Fruit fly (Drosophila melanogaster) whole organism, prepupa: Measurements from ENCODE around the gene Sod1.
A peak's percentile ranks its signal among the peaks of the same experiment; 100 is the strongest.

ENCODE experiments used
- Blimp-1 ChIP-seq: fragments of 200-800 bp; sonication (Bioruptor generic); optimal IDR thresholded peaks from 3 replicates; lab custom pipeline; 2017; ENCODE audit warnings: missing biosample characterization, missing genetic modification characterization, mild to moderate bottlenecking, moderate library complexity, missing genetic modification reagents
- CG10631 ChIP-seq: fragments of 200-800 bp; sonication (Bioruptor generic); optimal IDR thresholded peaks from 2 replicates; lab custom pipeline; 2016; ENCODE audit warnings: missing biosample characterization, missing genetic modification characterization
- CG11294 ChIP-seq: fragments of 200-800 bp; sonication (Bioruptor generic); IDR thresholded peaks from 2 replicates; pipeline ENCODE4 v1.3.6; 2022; ENCODE audit warnings: missing biosample characterization, missing genetic modification characterization
- CG11762 ChIP-seq: fragments of 200-800 bp; sonication (Bioruptor generic); optimal IDR thresholded peaks from 3 replicates; lab custom pipeline; 2016; ENCODE audit warnings: missing biosample characterization, missing genetic modification characterization; ENCODE audit not compliant: insufficient read depth
- CG11902 ChIP-seq: fragments of 200-800 bp; sonication (Bioruptor generic); optimal IDR thresholded peaks from 3 replicates; lab custom pipeline; 2016; ENCODE audit warnings: missing biosample characterization, missing genetic modification characterization
- CG1621 ChIP-seq: fragments of 200-800 bp; sonication (Bioruptor generic); optimal IDR thresholded peaks from 3 replicates; lab custom pipeline; 2018; ENCODE audit warnings: missing biosample characterization, mild to moderate bottlenecking, missing genetic modification characterization
- CG3032 ChIP-seq: fragments of 200-800 bp; optimal IDR thresholded peaks from 2 replicates; lab custom pipeline; 2019; ENCODE audit warnings: missing biosample characterization, mild to moderate bottlenecking, missing genetic modification characterization, moderate library complexity
- CG32006 ChIP-seq: fragments of 200-800 bp; sonication (Bioruptor generic); optimal IDR thresholded peaks from 3 replicates; lab custom pipeline; 2017; ENCODE audit warnings: missing biosample characterization, mild to moderate bottlenecking, missing genetic modification characterization
- CG34406 ChIP-seq: fragments of 200-800 bp; sonication (Bioruptor generic); optimal IDR thresholded peaks from 3 replicates; lab custom pipeline; 2016; ENCODE audit warnings: missing biosample characterization, missing genetic modification characterization
- CG3919 ChIP-seq: fragments of 200-800 bp; sonication (Bioruptor generic); optimal IDR thresholded peaks from 3 replicates; lab custom pipeline; 2016; ENCODE audit warnings: missing biosample characterization, missing genetic modification characterization
- CG6163 ChIP-seq: fragments of 200-800 bp; sonication (Bioruptor generic); IDR thresholded peaks from 3 replicates; pipeline ENCODE4 v1.3.6; 2022; ENCODE audit warnings: missing biosample characterization, missing genetic modification characterization
- CG6276 ChIP-seq: fragments of 200-800 bp; sonication (Bioruptor generic); optimal IDR thresholded peaks from 2 replicates; lab custom pipeline; 2017; ENCODE audit warnings: missing biosample characterization, mild to moderate bottlenecking, missing genetic modification characterization
- CG6792 ChIP-seq: fragments of 200-800 bp; sonication (Bioruptor generic); optimal IDR thresholded peaks from 3 replicates; lab custom pipeline; 2016; ENCODE audit warnings: missing biosample characterization, missing genetic modification characterization
- CG6808 ChIP-seq: fragments of 200-800 bp; sonication (Bioruptor generic); optimal IDR thresholded peaks from 3 replicates; lab custom pipeline; 2017; ENCODE audit warnings: missing biosample characterization, missing genetic modification characterization, mild to moderate bottlenecking, moderate library complexity, missing genetic modification reagents
- CG6854 ChIP-seq: fragments of 200-800 bp; sonication (Bioruptor generic); optimal IDR thresholded peaks from 2 replicates; lab custom pipeline; 2017; ENCODE audit warnings: missing biosample characterization, mild to moderate bottlenecking, missing genetic modification characterization
- CG7368 ChIP-seq: fragments of 200-800 bp; sonication (Bioruptor generic); optimal IDR thresholded peaks from 3 replicates; lab custom pipeline; 2016; ENCODE audit warnings: missing biosample characterization, missing genetic modification characterization
- CG8119 ChIP-seq: fragments of 200-800 bp; sonication (Bioruptor generic); IDR thresholded peaks from 3 replicates; pipeline ENCODE4 v1.3.6; 2022; ENCODE audit warnings: missing biosample characterization, missing genetic modification characterization
- CG8632 ChIP-seq: fragments of 200-800 bp; sonication (Bioruptor generic); optimal IDR thresholded peaks from 3 replicates; lab custom pipeline; 2016; ENCODE audit warnings: missing biosample characterization, missing genetic modification characterization
- CG9139 ChIP-seq: fragments of 200-800 bp; sonication (Bioruptor generic); optimal IDR thresholded peaks from 3 replicates; lab custom pipeline; 2017; ENCODE audit warnings: missing biosample characterization, mild to moderate bottlenecking, missing genetic modification characterization
- Eip75B ChIP-seq: fragments of 200-800 bp; sonication (Bioruptor generic); optimal IDR thresholded peaks from 3 replicates; lab custom pipeline; 2016; ENCODE audit warnings: missing biosample characterization, missing genetic modification characterization
- Eip78C ChIP-seq: fragments of 200-800 bp; sonication (Bioruptor generic); peaks from one replicate; lab custom pipeline; 2016; ENCODE audit warnings: missing biosample characterization, missing genetic modification characterization
- Ets96B ChIP-seq: fragments of 200-800 bp; optimal IDR thresholded peaks from 2 replicates; lab custom pipeline; 2019; ENCODE audit warnings: missing biosample characterization, mild to moderate bottlenecking, missing genetic modification characterization, moderate library complexity
- Gug ChIP-seq: fragments of 200-800 bp; sonication (Bioruptor generic); IDR thresholded peaks from 2 replicates; pipeline ENCODE4 v1.3.6; 2022; ENCODE audit warnings: missing biosample characterization, missing genetic modification characterization
- Hr38 ChIP-seq: sonication (Bioruptor generic); optimal IDR thresholded peaks from 2 replicates; lab custom pipeline; 2016; ENCODE audit warnings: missing biosample characterization, missing genetic modification characterization
- Lpt ChIP-seq: fragments of 200-800 bp; sonication (Bioruptor generic); optimal IDR thresholded peaks from 3 replicates; lab custom pipeline; 2016; ENCODE audit warnings: missing biosample characterization, missing genetic modification characterization
- OdsH ChIP-seq: fragments of 200-800 bp; sonication (Bioruptor generic); optimal IDR thresholded peaks from 3 replicates; lab custom pipeline; 2016; ENCODE audit warnings: missing biosample characterization, missing genetic modification characterization
- Sox102F ChIP-seq: fragments of 200-800 bp; sonication (Bioruptor generic); optimal IDR thresholded peaks from 2 replicates; lab custom pipeline; 2016; ENCODE audit warnings: missing biosample characterization, mild to moderate bottlenecking, missing genetic modification characterization
- Sox15 ChIP-seq: fragments of 200-800 bp; sonication (Bioruptor generic); optimal IDR thresholded peaks from 3 replicates; lab custom pipeline; 2016; ENCODE audit warnings: missing biosample characterization, missing genetic modification characterization
- acj6 ChIP-seq: fragments of 200-800 bp; sonication (Bioruptor generic); optimal IDR thresholded peaks from 3 replicates; lab custom pipeline; 2016; ENCODE audit warnings: missing biosample characterization, missing genetic modification characterization
- cyc ChIP-seq: fragments of 200-800 bp; sonication (Bioruptor generic); optimal IDR thresholded peaks from 3 replicates; lab custom pipeline; 2016; ENCODE audit warnings: missing biosample characterization, missing genetic modification characterization
- dac ChIP-seq: fragments of 200-800 bp; sonication (Bioruptor generic); optimal IDR thresholded peaks from 2 replicates; lab custom pipeline; 2017; ENCODE audit warnings: missing biosample characterization, mild to moderate bottlenecking, missing genetic modification characterization
- dsx ChIP-seq: fragments of 200-800 bp; optimal IDR thresholded peaks from 3 replicates; lab custom pipeline; 2019; ENCODE audit warnings: missing biosample characterization, mild to moderate bottlenecking, missing genetic modification characterization, moderate library complexity; ENCODE audit not compliant: poor library complexity, severe bottlenecking
- eg ChIP-seq: fragments of 200-800 bp; sonication (Bioruptor generic); IDR thresholded peaks from 3 replicates; pipeline ENCODE4 v1.3.6; 2022; ENCODE audit warnings: missing biosample characterization, missing genetic modification characterization
- esn ChIP-seq: fragments of 200-800 bp; sonication (Bioruptor generic); optimal IDR thresholded peaks from 2 replicates; lab custom pipeline; 2016; ENCODE audit warnings: missing biosample characterization, mild to moderate bottlenecking, missing genetic modification characterization, moderate library complexity
- fd59A ChIP-seq: fragments of 200-800 bp; sonication (Bioruptor generic); optimal IDR thresholded peaks from 2 replicates; lab custom pipeline; 2017; ENCODE audit warnings: missing biosample characterization, mild to moderate bottlenecking, missing genetic modification characterization, missing genetic modification reagents
- fkh ChIP-seq: fragments of 200-800 bp; sonication (Bioruptor generic); optimal IDR thresholded peaks from 3 replicates; lab custom pipeline; 2017; ENCODE audit warnings: missing biosample characterization, mild to moderate bottlenecking, missing genetic modification characterization, moderate library complexity
- lz ChIP-seq: fragments of 200-800 bp; sonication (Bioruptor generic); optimal IDR thresholded peaks from 3 replicates; lab custom pipeline; 2016; ENCODE audit warnings: missing biosample characterization, missing genetic modification characterization
- net ChIP-seq: fragments of 200-800 bp; sonication (Bioruptor generic); optimal IDR thresholded peaks from 3 replicates; lab custom pipeline; 2016; ENCODE audit warnings: missing biosample characterization, missing genetic modification characterization
- pdm3 ChIP-seq: fragments of 200-800 bp; sonication (Bioruptor generic); optimal IDR thresholded peaks from 3 replicates; lab custom pipeline; 2016; ENCODE audit warnings: missing biosample characterization, missing genetic modification characterization
- salr ChIP-seq, 2 experiments: fragments of 200-800 bp; sonication (Bioruptor generic); optimal IDR thresholded peaks; 3 replicates each; lab custom pipeline; 2016 to 2018; ENCODE audit warnings: missing biosample characterization in 2 of 2, missing genetic modification characterization in 2 of 2, mild to moderate bottlenecking in 1 of 2
- topi ChIP-seq: fragments of 200-800 bp; sonication (Bioruptor generic); optimal IDR thresholded peaks from 3 replicates; lab custom pipeline; 2016; ENCODE audit warnings: missing biosample characterization, missing genetic modification characterization
- vri ChIP-seq: fragments of 200-800 bp; sonication (Bioruptor generic); optimal IDR thresholded peaks from 3 replicates; lab custom pipeline; 2016; ENCODE audit warnings: missing biosample characterization, mild to moderate bottlenecking, missing genetic modification characterization

The Sod1 gene

DNA sequence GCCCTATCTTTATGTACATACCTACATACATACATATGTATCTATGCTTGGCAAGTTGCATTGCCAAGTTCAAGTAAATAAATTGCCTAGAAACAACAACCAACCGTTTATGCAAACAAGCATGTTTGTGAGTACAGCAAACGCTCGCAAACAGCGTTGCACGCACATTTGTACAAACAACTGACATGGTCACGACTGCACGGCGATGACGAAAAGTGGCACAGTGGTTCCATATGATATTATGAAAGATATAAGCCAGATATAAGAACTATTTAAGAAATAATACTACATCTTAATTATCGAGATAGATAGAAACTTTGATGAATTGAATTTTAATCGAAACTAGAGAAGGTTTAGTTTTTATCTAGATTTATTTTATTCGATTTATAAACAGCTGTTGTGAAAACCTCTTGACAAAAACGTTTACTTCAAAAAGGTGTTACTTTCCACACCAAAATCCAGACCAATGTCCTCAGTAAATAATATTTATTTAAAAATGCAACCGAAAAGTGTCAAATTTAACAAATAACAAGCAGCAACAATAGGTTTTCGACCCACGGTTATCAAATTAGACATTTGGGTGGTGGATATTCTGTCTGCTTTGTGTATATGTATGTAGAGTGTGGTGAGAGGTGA is 23.6 kb downstream of the Sod1 start (continued):
- TF ChIP-seq CG34406 (peak; percentile 69), Gug (GFP tag; lab: Robert Waterston, UW) (peak; percentile 58), CG1621 (tag; lab: Kevin White, UChicago) (no peak), OdsH (GFP tag; lab: Kevin White, UChicago) (peak; percentile 77), CG9139 (GFP tag; lab: Kevin White, UChicago) (no peak), cyc (GFP tag; lab: Kevin White, UChicago) (peak; percentile 42), Eip78C (GFP tag; lab: Kevin White, UChicago) (peak; percentile 92), CG6792 (peak; percentile 50), eg (GFP tag; lab: Robert Waterston, UW) (peak; percentile 67), CG8632 (GFP tag; lab: Kevin White, UChicago) (peak; percentile 68), CG6276 (peak; percentile 74), vri (GFP tag; lab: Kevin White, UChicago) (peak; percentile 61), Sox15 (GFP tag; lab: Kevin White, UChicago) (peak; percentile 8), CG11294 (no peak; the same call in 1 of the 2 replicates), Sox102F (GFP tag; lab: Kevin White, UChicago) (peak; percentile 76), dac (peak; percentile 53), CG3919 (GFP tag; lab: Kevin White, UChicago) (peak; percentile 55), CG32006 (GFP tag; lab: Kevin White, UChicago) (peak; percentile 90), CG6808 (GFP tag; lab: Kevin White, UChicago) (no peak), CG11902 (GFP tag; lab: Kevin White, UChicago) (no peak), CG6163 (GFP tag; lab: Robert Waterston, UW) (peak; percentile 65; the same call in 1 of the 3 replicates), topi (GFP tag; lab: Kevin White, UChicago) (peak; percentile 75), CG8119 (GFP tag; lab: Robert Waterston, UW) (peak; percentile 79), CG10631 (peak; percentile 61), Ets96B (tag; lab: Kevin White, UChicago) (peak; percentile 38), Hr38 (no peak), Lpt (GFP tag; lab: Kevin White, UChicago) (peak; percentile 71), dsx (GFP tag; lab: Kevin White, UChicago) (no peak), lz (GFP tag; lab: Kevin White, UChicago) (peak; percentile 60), Blimp-1 (no peak)

DNA sequence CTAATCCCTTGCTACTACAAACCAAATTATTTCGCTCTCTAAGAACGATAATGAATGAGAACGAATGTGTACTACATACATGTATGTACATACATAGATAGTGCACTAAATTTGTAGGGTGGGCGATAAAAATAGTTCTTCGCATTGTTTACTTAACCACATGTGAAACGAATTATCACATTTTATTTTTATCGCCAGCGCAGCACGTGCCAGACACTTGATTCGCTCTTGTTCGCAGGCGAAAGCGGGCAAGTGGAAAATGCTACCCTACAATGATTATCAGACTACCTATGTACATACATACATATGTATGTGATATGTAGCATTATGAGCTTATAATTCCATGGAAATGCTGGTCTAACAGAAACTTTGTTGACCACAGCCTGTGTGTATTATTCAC is 27.7 kb downstream of the Sod1 start:
- peak; percentile 84 for TF ChIP-seq fkh (GFP tag; lab: Kevin White, UChicago)
- no peak for TF ChIP-seq dac
- TF ChIP-seq CG7368 (GFP tag; lab: Kevin White, UChicago), result no peak
- no peak for TF ChIP-seq acj6 (GFP tag; lab: Kevin White, UChicago)

DNA sequence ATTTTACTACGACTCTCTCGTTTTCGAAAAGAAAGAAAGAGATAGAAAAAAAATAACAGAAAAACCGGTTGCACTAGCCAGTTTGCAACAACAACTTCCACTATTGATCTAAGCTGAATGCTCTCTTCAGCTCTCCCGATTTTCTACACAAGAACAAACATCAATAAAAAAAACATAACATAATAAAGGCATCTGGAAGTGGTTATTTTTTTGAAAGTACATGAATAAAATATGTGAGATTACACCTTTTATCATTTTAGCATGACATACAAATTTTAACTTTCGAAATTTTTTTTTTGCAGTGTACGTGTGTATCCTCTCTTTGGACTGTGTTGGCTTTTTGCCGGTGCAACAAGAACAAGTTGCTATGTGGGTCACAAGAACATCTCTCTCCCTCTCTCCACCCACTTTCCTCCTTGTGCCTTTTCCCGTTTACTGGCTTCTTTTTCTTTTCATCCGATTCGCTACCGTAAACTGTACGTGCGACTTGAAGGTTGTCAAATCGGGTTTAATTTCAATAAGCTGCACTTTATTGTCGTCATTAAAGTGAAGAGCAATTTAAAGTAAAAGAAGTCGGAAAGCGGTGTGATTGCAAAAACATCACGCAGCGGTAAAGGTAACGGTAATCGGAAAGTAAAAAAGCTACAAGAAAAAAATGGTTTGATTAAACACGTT is 28.8 kb downstream of the Sod1 start:
- TF ChIP-seq Blimp-1 (peak; percentile 68), salr (GFP tag; optimal IDR thresholded peaks at IDR 0.05; lab: Kevin White, UChicago) (peak; percentile 94 to 99), CG6854 (GFP tag; lab: Kevin White, UChicago) (peak; percentile 66), CG11762 (GFP tag; lab: Kevin White, UChicago) (peak; percentile 97), Eip75B (GFP tag; lab: Kevin White, UChicago) (peak; percentile 99), lz (GFP tag; lab: Kevin White, UChicago) (peak; percentile 88), CG11294 (peak; percentile 99), CG6163 (GFP tag; lab: Robert Waterston, UW) (peak; percentile 99), Lpt (GFP tag; lab: Kevin White, UChicago) (peak; percentile 99), CG7368 (GFP tag; lab: Kevin White, UChicago) (peak; percentile 96), pdm3 (GFP tag; lab: Kevin White, UChicago) (peak; percentile 98), CG11902 (GFP tag; lab: Kevin White, UChicago) (peak; percentile 83), CG8119 (GFP tag; lab: Robert Waterston, UW) (peak; percentile 100), CG6808 (GFP tag; lab: Kevin White, UChicago) (peak; percentile 93), esn (GFP tag; lab: Kevin White, UChicago) (peak; percentile 92), Hr38 (peak; percentile 93), fkh (GFP tag; lab: Kevin White, UChicago) (peak; percentile 95), dac (peak; percentile 94), vri (GFP tag; lab: Kevin White, UChicago) (peak; percentile 63), CG9139 (GFP tag; lab: Kevin White, UChicago) (peak; percentile 93), CG3919 (GFP tag; lab: Kevin White, UChicago) (peak; percentile 98), Sox15 (GFP tag; lab: Kevin White, UChicago) (peak; percentile 80), acj6 (GFP tag; lab: Kevin White, UChicago) (peak; percentile 97), CG34406 (peak; percentile 94), CG8632 (GFP tag; lab: Kevin White, UChicago) (peak; percentile 93), net (peak; percentile 99), fd59A (GFP tag; lab: Kevin White, UChicago) (peak; percentile 96), CG10631 (peak; percentile 98), CG3032 (peak; percentile 96)
